Fruit fly (Drosophila melanogaster): ENCODE results near the gene PolG2.

Gene PolG2

dm6 chr2L:13838647-13839390 lies 5.9 kb upstream of the PolG2 start:
- no peak for TF ChIP-seq tai (GFP tag; optimal IDR thresholded peaks at IDR 0.05)
- TF ChIP-seq Mio (GFP tag; optimal IDR thresholded peaks at IDR 0.05): no peak
- TF ChIP-seq Sp1 (GFP tag; optimal IDR thresholded peaks at IDR 0.05): peak; percentile 39
- peak; percentile 14 for TF ChIP-seq sv (GFP tag; optimal IDR thresholded peaks at IDR 0.05)
- TF ChIP-seq OdsH (GFP tag; optimal IDR thresholded peaks at IDR 0.05): peak; percentile 2
- no peak for TF ChIP-seq dsf (GFP tag; optimal IDR thresholded peaks at IDR 0.05; ENCODE audit: borderline replicate concordance)
- TF ChIP-seq Abd-B (GFP tag; optimal IDR thresholded peaks at IDR 0.05): no peak
- TF ChIP-seq br (GFP tag; optimal IDR thresholded peaks at IDR 0.05): peak; percentile 56
- no peak for TF ChIP-seq GATAd (GFP tag; optimal IDR thresholded peaks at IDR 0.05)
- TF ChIP-seq CG9705 (GFP tag; optimal IDR thresholded peaks at IDR 0.05): no peak
- TF ChIP-seq N (GFP tag; optimal IDR thresholded peaks at IDR 0.05): no peak
- TF ChIP-seq lola (GFP tag; optimal IDR thresholded peaks at IDR 0.05): no peak
- no peak for TF ChIP-seq Hr83 (GFP tag; optimal IDR thresholded peaks at IDR 0.05; ENCODE audit: poor library complexity, severe bottlenecking)
- no peak for TF ChIP-seq Rel (GFP tag; optimal IDR thresholded peaks at IDR 0.05)
- TF ChIP-seq Rel (tag; optimal IDR thresholded peaks at IDR 0.05): no peak
- no peak for TF ChIP-seq Dif (GFP tag; optimal IDR thresholded peaks at IDR 0.05; ENCODE audit: partially characterized antibody)
- peak in 1 of 2 experiments; percentile 21 for TF ChIP-seq foxo (GFP tag; optimal IDR thresholded peaks at IDR 0.05)
- TF ChIP-seq sage (GFP tag; optimal IDR thresholded peaks at IDR 0.05): no peak
- no peak for TF ChIP-seq dl (GFP tag; optimal IDR thresholded peaks at IDR 0.05; ENCODE audit: insufficient read depth in 1 of 2, partially characterized antibody in 2 of 2)
- no peak for TF ChIP-seq CrebA (GFP tag; optimal IDR thresholded peaks at IDR 0.05; ENCODE audit: borderline replicate concordance)
- TF ChIP-seq CG32264 (GFP tag; optimal IDR thresholded peaks at IDR 0.05): no peak
- TF ChIP-seq ey (GFP tag; optimal IDR thresholded peaks at IDR 0.05): peak; percentile 13
- no peak for TF ChIP-seq Vsx2 (GFP tag; optimal IDR thresholded peaks at IDR 0.05; ENCODE audit: partially characterized antibody)
- TF ChIP-seq HLH106 (tag; optimal IDR thresholded peaks at IDR 0.05): peak; percentile 41
- peak; percentile 30 for TF ChIP-seq brk (GFP tag; optimal IDR thresholded peaks at IDR 0.05)
- no peak for TF ChIP-seq rgr (GFP tag; optimal IDR thresholded peaks at IDR 0.05)
- TF ChIP-seq h (GFP tag; optimal IDR thresholded peaks at IDR 0.05): peak; percentile 41
- no peak for TF ChIP-seq Dfd (GFP tag; optimal IDR thresholded peaks at IDR 0.05)
- TF ChIP-seq psq (GFP tag; optimal IDR thresholded peaks at IDR 0.05): no peak
- TF ChIP-seq fru (GFP tag; optimal IDR thresholded peaks at IDR 0.05): no peak
- no peak for TF ChIP-seq Hr78 (GFP tag; optimal IDR thresholded peaks at IDR 0.05)
- TF ChIP-seq woc (GFP tag; optimal IDR thresholded peaks at IDR 0.05): no peak
- no peak for TF ChIP-seq Myc (optimal IDR thresholded peaks at IDR 0.05)
- no peak for TF ChIP-seq jim (GFP tag; optimal IDR thresholded peaks at IDR 0.05)
- TF ChIP-seq Jra (GFP tag; optimal IDR thresholded peaks at IDR 0.05): no peak

dm6 chr2L:13837579-13837978 lies 4.7 kb upstream of the PolG2 start:
- peak; percentile 16 for TF ChIP-seq h (GFP tag; optimal IDR thresholded peaks at IDR 0.05)
- peak; percentile 63 for TF ChIP-seq sage (GFP tag; optimal IDR thresholded peaks at IDR 0.05)
- no peak for TF ChIP-seq brk (GFP tag; optimal IDR thresholded peaks at IDR 0.05)
- no peak for TF ChIP-seq Mio (GFP tag; optimal IDR thresholded peaks at IDR 0.05)
- TF ChIP-seq foxo (GFP tag; optimal IDR thresholded peaks at IDR 0.05): no peak
- no peak for TF ChIP-seq OdsH (GFP tag; optimal IDR thresholded peaks at IDR 0.05)
- TF ChIP-seq CG32264 (GFP tag; optimal IDR thresholded peaks at IDR 0.05): no peak
- peak; percentile 17 for TF ChIP-seq psq (GFP tag; optimal IDR thresholded peaks at IDR 0.05)

dm6 chr2L:13835959-13836358 lies 3.1 kb upstream of the PolG2 start:
- no peak for TF ChIP-seq br (GFP tag; optimal IDR thresholded peaks at IDR 0.05)
- TF ChIP-seq Sp1 (GFP tag; optimal IDR thresholded peaks at IDR 0.05): no peak
- no peak for TF ChIP-seq Jra (GFP tag; optimal IDR thresholded peaks at IDR 0.05)
- TF ChIP-seq CrebA (GFP tag; optimal IDR thresholded peaks at IDR 0.05; ENCODE audit: borderline replicate concordance): no peak

Data from whole organism, wandering third instar larva.